Worm (Caenorhabditis elegans): ENCODE results near the gene T28C6.7.
A peak's percentile ranks its signal among the peaks of the same experiment; 100 is the strongest.
"Not testable (repeated sequence)": the region's sequence is repeated elsewhere in the genome, so short reads cannot be mapped to it uniquely, and the experiment has no call there.

T28C6.7 gene

ce11 chrIV:8784855-8785327, 42.7 kb upstream of the T28C6.7 start, which contains the start of gene C33D9.13:
Gene C33D9.13, minus strand, starts transcription at chrIV:8785277.
- no peak for TF ChIP-seq ceh-9 (tag; optimal IDR thresholded peaks at IDR 0.05)
- TF ChIP-seq ceh-28 (tag; optimal IDR thresholded peaks at IDR 0.05) = peak; percentile 1
- TF ChIP-seq pha-4 (tag; optimal IDR thresholded peaks at IDR 0.05) = peak; percentile 21

- peak; percentile 30 for TF ChIP-seq pha-4 (tag; optimal IDR thresholded peaks at IDR 0.05)
- TF ChIP-seq nhr-43 (tag; optimal IDR thresholded peaks at IDR 0.05; ENCODE audit: poor library complexity, severe bottlenecking) = no peak
- TF ChIP-seq nfya-1 (tag; optimal IDR thresholded peaks at IDR 0.05; ENCODE audit: insufficient read depth) = peak; percentile 7
- TF ChIP-seq aly-2 (tag; optimal IDR thresholded peaks at IDR 0.05) = no peak
Measured at ce11 chrIV:8786654-8787053, 40.9 kb upstream of the T28C6.7 start, which contains the start of gene C33D9.8. Gene C33D9.8, minus strand, starts transcription at chrIV:8786752.

ce11 chrIV:8788048-8788447, 39.6 kb upstream of the T28C6.7 start, which contains the start of gene C33D9.10:
Gene C33D9.10, minus strand, starts transcription at chrIV:8788148.
- TF ChIP-seq R02D3.7, nhr-237, elt-1 (tag; optimal IDR thresholded peaks at IDR 0.05): not testable (repeated sequence)

ce11 chrIV:8790144-8790543, 37.5 kb upstream of the T28C6.7 start, which contains the start of gene sru-35:
Gene sru-35, minus strand, starts transcription at chrIV:8790244.
- TF ChIP-seq tbx-2 (tag; optimal IDR thresholded peaks at IDR 0.05) (no peak), lin-39 (tag; optimal IDR thresholded peaks at IDR 0.05) (no peak), nhr-67 (tag; optimal IDR thresholded peaks at IDR 0.05) (no peak), daf-12 (tag; optimal IDR thresholded peaks at IDR 0.05) (no peak), elt-3 (tag; optimal IDR thresholded peaks at IDR 0.05) (no peak), nfya-1 (tag; optimal IDR thresholded peaks at IDR 0.05; ENCODE audit: insufficient read depth) (no peak), ZK546.5 (tag; optimal IDR thresholded peaks at IDR 0.05) (no peak), nhr-76 (tag; optimal IDR thresholded peaks at IDR 0.05) (no peak), aly-2 (tag; optimal IDR thresholded peaks at IDR 0.05) (no peak), fkh-2 (tag; optimal IDR thresholded peaks at IDR 0.05) (no peak), nhr-25 (tag; optimal IDR thresholded peaks at IDR 0.05) (no peak)

ce11 chrIV:8792808-8793207, 34.8 kb upstream of the T28C6.7 start, which contains the start of gene C33D9.3:
Gene C33D9.3, minus strand, starts transcription at chrIV:8792908.
- TF ChIP-seq ztf-11 (tag; optimal IDR thresholded peaks at IDR 0.05) (no peak), nhr-237 (tag; optimal IDR thresholded peaks at IDR 0.05) (no peak), sea-2 (GFP tag; optimal IDR thresholded peaks at IDR 0.05) (no peak), elt-1 (tag; optimal IDR thresholded peaks at IDR 0.05) (no peak), fos-1 (tag; optimal IDR thresholded peaks at IDR 0.05) (no peak), nfya-1 (tag; optimal IDR thresholded peaks at IDR 0.05; ENCODE audit: insufficient read depth) (no peak), egl-5 (tag; optimal IDR thresholded peaks at IDR 0.05) (no peak), eor-1 (tag; optimal IDR thresholded peaks at IDR 0.05) (no peak), ceh-82 (tag; optimal IDR thresholded peaks at IDR 0.05) (no peak), elt-2 (tag; optimal IDR thresholded peaks at IDR 0.05) (no peak), hmg-11 (tag; optimal IDR thresholded peaks at IDR 0.05) (no peak), nhr-25 (tag; optimal IDR thresholded peaks at IDR 0.05) (no peak), mdl-1 (tag; optimal IDR thresholded peaks at IDR 0.05) (no peak), pqm-1 (tag; optimal IDR thresholded peaks at IDR 0.05) (no peak), nhr-12 (tag; optimal IDR thresholded peaks at IDR 0.05) (no peak), ama-1 (optimal IDR thresholded peaks at IDR 0.05) (no peak), nhr-77 (tag; optimal IDR thresholded peaks at IDR 0.05) (no peak)

- TF ChIP-seq elt-1 (tag; optimal IDR thresholded peaks at IDR 0.05) (peak; percentile 37), pqm-1 (tag; optimal IDR thresholded peaks at IDR 0.05) (peak; percentile 24), pha-4 (tag; optimal IDR thresholded peaks at IDR 0.05) (no peak), egl-27 (tag; optimal IDR thresholded peaks at IDR 0.05) (peak; percentile 40), ama-1 (optimal IDR thresholded peaks at IDR 0.05) (peak; percentile 69), ztf-11 (tag; optimal IDR thresholded peaks at IDR 0.05) (no peak), ceh-28 (tag; optimal IDR thresholded peaks at IDR 0.05) (peak; percentile 3), ceh-16 (tag; optimal IDR thresholded peaks at IDR 0.05) (no peak), fos-1 (tag; optimal IDR thresholded peaks at IDR 0.05) (no peak), hmg-11 (tag; optimal IDR thresholded peaks at IDR 0.05) (peak; percentile 8), nhr-23 (tag; optimal IDR thresholded peaks at IDR 0.05) (peak; percentile 93), elt-2 (tag; optimal IDR thresholded peaks at IDR 0.05) (peak; percentile 70), zag-1 (tag; optimal IDR thresholded peaks at IDR 0.05) (no peak), sea-2 (GFP tag; optimal IDR thresholded peaks at IDR 0.05) (no peak), elt-3 (tag; optimal IDR thresholded peaks at IDR 0.05) (peak; percentile 37 to 99 (median 61)), nfya-1 (tag; optimal IDR thresholded peaks at IDR 0.05; ENCODE audit: insufficient read depth) (peak; percentile 5), aly-2 (tag; optimal IDR thresholded peaks at IDR 0.05) (no peak), ztf-4 (tag; optimal IDR thresholded peaks at IDR 0.05) (no peak), snpc-4 (tag; optimal IDR thresholded peaks at IDR 0.05) (no peak), jun-1 (tag; optimal IDR thresholded peaks at IDR 0.05) (peak; percentile 24), egl-5 (tag; optimal IDR thresholded peaks at IDR 0.05) (no peak), nhr-67 (tag; optimal IDR thresholded peaks at IDR 0.05) (no peak), unc-39 (tag; optimal IDR thresholded peaks at IDR 0.05) (no peak), mml-1 (tag; optimal IDR thresholded peaks at IDR 0.05) (no peak), ZK546.5 (tag; optimal IDR thresholded peaks at IDR 0.05) (no peak), R02D3.7 (tag; optimal IDR thresholded peaks at IDR 0.05) (no peak), fkh-10 (GFP tag; optimal IDR thresholded peaks at IDR 0.05) (no peak)
Measured at ce11 chrIV:8793223-8793622, 34.4 kb upstream of the T28C6.7 start.
